Fruit fly (Drosophila melanogaster) whole organism, embryonic: Measurements from ENCODE around the gene CG33946.

Experiments used
- Antp ChIP-seq: fragments of 200-800 bp; sonication (Bioruptor generic); optimal IDR thresholded peaks from 3 replicates; lab custom pipeline; 2016; ENCODE audit warnings: missing biosample characterization, missing genetic modification characterization
- CG6791 ChIP-seq: fragments of 200-800 bp; sonication (Bioruptor generic); IDR thresholded peaks from 3 replicates; pipeline ENCODE4 v1.3.6; 2022; ENCODE audit warnings: missing biosample characterization, missing genetic modification characterization; ENCODE audit not compliant: partially characterized antibody
- CG8281 ChIP-seq: fragments of 200-800 bp; sonication (Bioruptor generic); optimal IDR thresholded peaks from 2 replicates; lab custom pipeline; 2018; ENCODE audit warnings: missing biosample characterization, mild to moderate bottlenecking, missing genetic modification characterization, moderate library complexity
- HLH4C ChIP-seq: fragments of 200-800 bp; sonication (Bioruptor generic); IDR thresholded peaks from 3 replicates; pipeline ENCODE4 v1.3.6; 2022; ENCODE audit warnings: missing biosample characterization, missing genetic modification characterization; ENCODE audit not compliant: partially characterized antibody
- HmgZ ChIP-seq: fragments of 200-800 bp; sonication (Bioruptor generic); optimal IDR thresholded peaks from 2 replicates; lab custom pipeline; 2018; ENCODE audit warnings: missing biosample characterization, mild to moderate bottlenecking, missing genetic modification characterization
- Meics ChIP-seq: fragments of 200-800 bp; sonication (Bioruptor generic); optimal IDR thresholded peaks from 2 replicates; lab custom pipeline; 2017; ENCODE audit warnings: missing biosample characterization, mild to moderate bottlenecking, missing genetic modification characterization
- YL-1 ChIP-seq: fragments of 200-800 bp; sonication (Bioruptor generic); optimal IDR thresholded peaks from 3 replicates; lab custom pipeline; 2017; ENCODE audit warnings: missing biosample characterization, mild to moderate bottlenecking, missing genetic modification characterization
- kah ChIP-seq: fragments of 200-800 bp; sonication (Bioruptor generic); optimal IDR thresholded peaks from 2 replicates; lab custom pipeline; 2018; ENCODE audit warnings: missing biosample characterization, mild to moderate bottlenecking, missing genetic modification characterization
- yki ChIP-seq: fragments of >200 bp; optimal IDR thresholded peaks from 3 replicates; lab custom pipeline; 2018

DNA sequence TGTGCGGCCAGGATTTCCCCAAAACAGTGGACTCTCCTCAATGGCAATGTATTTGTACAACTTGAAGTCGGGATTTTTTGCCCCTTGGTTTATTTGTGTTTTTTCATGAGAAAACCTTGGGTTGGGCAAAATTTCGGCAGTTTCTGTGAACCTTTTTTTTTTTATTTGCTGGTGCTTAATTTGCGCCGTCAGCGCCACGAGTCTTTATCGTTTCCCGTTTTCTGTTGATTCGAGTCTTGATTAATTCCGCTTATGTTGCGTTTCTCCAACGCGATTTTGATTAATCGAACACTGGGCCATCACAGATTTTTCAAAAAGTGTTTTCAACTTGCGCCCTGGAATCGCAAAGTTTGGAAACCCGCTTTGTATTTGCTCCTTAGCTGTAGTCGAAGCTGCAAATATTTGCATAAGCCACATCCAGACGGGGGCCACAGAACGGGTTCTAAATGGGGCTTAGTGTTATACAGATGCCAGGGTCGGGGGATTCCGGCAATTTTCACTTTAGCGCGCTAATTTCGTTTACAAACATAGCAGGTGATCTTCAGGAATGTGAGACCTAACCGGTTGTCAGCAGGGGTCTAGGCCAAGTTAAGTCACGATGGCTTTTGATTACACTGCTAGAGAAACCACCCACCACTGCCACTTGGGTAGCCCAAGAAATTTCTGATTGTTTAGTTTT lies 34.2 kb downstream of the CG33946 start:
- no peak for TF ChIP-seq CG6791 (GFP tag; lab: Robert Waterston, UW)
- no peak for TF ChIP-seq Meics (GFP tag; lab: Kevin White, UChicago)
- TF ChIP-seq HmgZ (tag; lab: Kevin White, UChicago), result no peak
- no peak for TF ChIP-seq yki (lab: Kevin White, UChicago)
- no peak for TF ChIP-seq YL-1 (GFP tag; lab: Kevin White, UChicago)
- no peak for TF ChIP-seq kah
- TF ChIP-seq CG8281 (tag; lab: Kevin White, UChicago), result no peak
- TF ChIP-seq Antp, result no peak
- TF ChIP-seq HLH4C, result no peak
